Fruit fly (Drosophila melanogaster): ENCODE measurements around the gene Klc.

Gene Klc

dm6 chr3L:12714588-12715196 is 35.2 kb downstream of the Klc start (continued):
- TF ChIP-seq da (GFP tag; optimal IDR thresholded peaks at IDR 0.05) (no peak), CG11456 (GFP tag; IDR thresholded peaks at IDR 0.05) (0 out of 3 replicates have a peak, but pooled peaks have one; percentile 5), crol (GFP tag; IDR thresholded peaks at IDR 0.05) (peak; percentile 80), dan (GFP tag; IDR thresholded peaks at IDR 0.05) (no peak), Deaf1 (tag; optimal IDR thresholded peaks at IDR 0.05) (peak; percentile 29), sens (GFP tag) (peak; percentile 63), CG17361 (GFP tag; IDR thresholded peaks at IDR 0.05) (no peak), kni (GFP tag; optimal IDR thresholded peaks at IDR 0.05) (peak; percentile 85), z (GFP tag; IDR thresholded peaks at IDR 0.05) (peak; percentile 39; the same call in 1 of the 3 replicates), fd102C (GFP tag; optimal IDR thresholded peaks at IDR 0.05) (no peak), twi (tag; optimal IDR thresholded peaks at IDR 0.05) (peak; percentile 5), vvl (GFP tag; IDR thresholded peaks at IDR 0.05) (peak; percentile 66), Nf-YA (GFP tag; IDR thresholded peaks at IDR 0.05) (no peak), sqz (GFP tag; optimal IDR thresholded peaks at IDR 0.05) (peak; percentile 54), cwo (GFP tag; optimal IDR thresholded peaks at IDR 0.05) (no peak), emc (GFP tag; optimal IDR thresholded peaks at IDR 0.05) (no peak), Med (GFP tag) (peak; percentile 20), CG4360 (GFP tag; IDR thresholded peaks at IDR 0.05) (no peak), onecut (GFP tag; IDR thresholded peaks at IDR 0.05) (no peak), Poxn (GFP tag; IDR thresholded peaks at IDR 0.05) (no peak), Ada2b (GFP tag; IDR thresholded peaks at IDR 0.05) (no peak), H2.0 (GFP tag; IDR thresholded peaks at IDR 0.05) (0 out of 2 replicates have a peak, but pooled peaks have one; percentile 15), fd64A (GFP tag; optimal IDR thresholded peaks at IDR 0.05) (no peak), CG2199 (GFP tag; IDR thresholded peaks at IDR 0.05) (peak; percentile 88), tgo (GFP tag; IDR thresholded peaks at IDR 0.05) (no peak), gro (GFP tag; optimal IDR thresholded peaks at IDR 0.05) (no peak), ac (GFP tag; optimal IDR thresholded peaks at IDR 0.05) (no peak), CG7745 (tag; optimal IDR thresholded peaks at IDR 0.05) (peak; percentile 85), sd (tag; optimal IDR thresholded peaks at IDR 0.05) (peak; percentile 26), grn (GFP tag; optimal IDR thresholded peaks at IDR 0.05) (peak; percentile 88), CG33557 (GFP tag; optimal IDR thresholded peaks at IDR 0.05) (no peak), CG6175 (GFP tag; IDR thresholded peaks at IDR 0.05) (no peak), CG42726 (GFP tag; IDR thresholded peaks at IDR 0.05; ENCODE audit: partially characterized antibody) (no peak), CG10565 (GFP tag; optimal IDR thresholded peaks at IDR 0.05) (no peak), ssp (GFP tag; IDR thresholded peaks at IDR 0.05) (no peak), abd-A (tag; optimal IDR thresholded peaks at IDR 0.05) (peak; percentile 84), CG9876 (GFP tag; optimal IDR thresholded peaks at IDR 0.05) (no peak)

DNA sequence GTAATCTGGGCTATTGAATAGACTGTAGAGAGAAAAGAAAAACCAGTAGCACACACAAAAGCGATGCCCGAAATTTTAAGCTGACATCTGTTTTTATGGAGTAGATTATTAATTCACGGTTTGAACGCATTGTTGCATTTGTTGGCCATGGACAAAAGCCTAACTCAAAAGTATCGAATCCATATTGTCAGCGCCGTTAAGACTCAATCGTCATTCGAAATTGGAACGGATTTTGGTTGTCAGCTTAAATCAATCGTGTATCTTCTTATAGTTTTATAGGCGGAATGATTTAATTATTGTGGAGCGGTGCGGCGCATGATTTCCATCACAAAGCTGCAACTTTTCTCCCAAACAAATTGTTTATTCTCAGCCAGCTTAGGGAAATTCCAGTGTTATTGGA is 38.4 kb downstream of the Klc start:
- no peak for TF ChIP-seq CG7745 (tag; optimal IDR thresholded peaks at IDR 0.05)
- TF ChIP-seq sd (tag; optimal IDR thresholded peaks at IDR 0.05), result peak; percentile 2
- peak; percentile 29; the same call in 1 of the 2 replicates for TF ChIP-seq bowl (GFP tag; IDR thresholded peaks at IDR 0.05)
- no peak for TF ChIP-seq Bteb2 (GFP tag; optimal IDR thresholded peaks at IDR 0.05)
- peak; percentile 61 for TF ChIP-seq abd-A (tag; optimal IDR thresholded peaks at IDR 0.05)
- TF ChIP-seq CG1024 (GFP tag; IDR thresholded peaks at IDR 0.05), result no peak
- TF ChIP-seq oc (tag; optimal IDR thresholded peaks at IDR 0.05), result peak; percentile 98
- TF ChIP-seq CG9876 (GFP tag; optimal IDR thresholded peaks at IDR 0.05), result no peak
